1 fruit fly cellular context compared by ENCODE assay signal in the genomic region with DNA sequence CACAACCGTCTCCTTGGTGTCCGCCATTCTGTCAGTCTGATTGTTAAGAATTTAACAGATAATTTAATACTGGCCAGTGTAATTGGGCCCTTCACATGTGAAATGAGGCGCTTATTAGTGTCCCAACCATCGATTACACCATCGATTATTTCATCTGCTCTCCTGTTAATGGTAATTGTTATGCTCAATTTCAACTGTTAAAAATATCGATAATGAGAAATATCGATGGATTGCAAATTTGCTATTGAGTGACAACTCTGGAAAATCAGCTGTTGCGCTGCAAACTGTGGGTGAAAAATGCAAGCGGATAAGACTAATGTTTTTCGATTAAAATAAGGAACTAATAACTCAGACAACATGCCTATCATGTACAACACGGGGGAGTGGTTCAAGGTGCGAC.
TF ChIP-seq lines count a peak whose summit lies in the region.

A gene (minus strand): TSS at position 140 of the 400 bp plus-strand sequence.
A gene (plus strand): TSS at position 255 of the 400 bp plus-strand sequence.

TF ChIP-seq in whole organism, embryonic, 481 proteins besides CTCF, POLR2A, EP300 and RAD21 (continued from another document):
- no peak for TF ChIP-seq Pdp1 (GFP tag; optimal IDR thresholded peaks at IDR 0.05; lab: Kevin White, UChicago)
- no peak for TF ChIP-seq Bdp1 (GFP tag; optimal IDR thresholded peaks at IDR 0.05; lab: Kevin White, UChicago)
- no peak for TF ChIP-seq Spps (tag; optimal IDR thresholded peaks at IDR 0.05; lab: Kevin White, UChicago)
- peak; percentile 87 for TF ChIP-seq scrt (GFP tag; optimal IDR thresholded peaks at IDR 0.05; lab: Kevin White, UChicago)
- no peak for TF ChIP-seq CG17385 (GFP tag; optimal IDR thresholded peaks at IDR 0.05; lab: Kevin White, UChicago)
- no peak for TF ChIP-seq Kr (GFP tag; optimal IDR thresholded peaks at IDR 0.05; lab: Kevin White, UChicago)
- TF ChIP-seq hbn (GFP tag; IDR thresholded peaks at IDR 0.05; lab: Robert Waterston, UW; ENCODE audit: partially characterized antibody) = peak; percentile 97
- TF ChIP-seq CG30020 (tag; optimal IDR thresholded peaks at IDR 0.05; lab: Kevin White, UChicago) = peak; percentile 82
- peak; percentile 20 for TF ChIP-seq hkb (optimal IDR thresholded peaks at IDR 0.05; lab: Kevin White, UChicago)
- no peak for TF ChIP-seq hkb (GFP tag; IDR thresholded peaks at IDR 0.05; lab: Robert Waterston, UW)
- peak; percentile 88 for TF ChIP-seq CG1603 (tag; optimal IDR thresholded peaks at IDR 0.05; lab: Kevin White, UChicago)
- TF ChIP-seq chif (GFP tag; optimal IDR thresholded peaks at IDR 0.05; lab: Kevin White, UChicago) = peak in 1 of 2 experiments; percentile 19
- TF ChIP-seq CG14710 (tag; optimal IDR thresholded peaks at IDR 0.05; lab: Kevin White, UChicago) = peak; percentile 59
- no peak for TF ChIP-seq fd102C (GFP tag; optimal IDR thresholded peaks at IDR 0.05; lab: Kevin White, UChicago)
- peak; percentile 65 for TF ChIP-seq E2f2 (GFP tag; IDR thresholded peaks at IDR 0.05; lab: Robert Waterston, UW)
- TF ChIP-seq dpn (GFP tag; optimal IDR thresholded peaks at IDR 0.05; lab: Kevin White, UChicago) = no peak
- peak; percentile 46; the same call in 1 of the 2 replicates for TF ChIP-seq vvl (GFP tag; IDR thresholded peaks at IDR 0.05; lab: Robert Waterston, UW)
